Worm (Caenorhabditis elegans) whole organism, early embryonic: ENCODE measurements around the gene col-96.

Experiments used
- B0310.2 ChIP-seq: sonication (generic microtip); optimal IDR thresholded peaks from 2 replicates; lab custom pipeline; 2016; ENCODE audit warnings: mild to moderate bottlenecking, missing genetic modification characterization, missing compliant biosample characterization
- F13C5.2 ChIP-seq: sonication (generic microtip); optimal IDR thresholded peaks from 2 replicates; lab custom pipeline; 2017; ENCODE audit warnings: mild to moderate bottlenecking, missing genetic modification characterization, inconsistent platforms, missing compliant biosample characterization
- aly-1 ChIP-seq: sonication (generic microtip); optimal IDR thresholded peaks from 2 replicates; lab custom pipeline; 2016; ENCODE audit warnings: missing genetic modification characterization, missing compliant biosample characterization
- ama-1 ChIP-seq: fragments of 150-350 bp; optimal IDR thresholded peaks from 2 replicates; lab custom pipeline; 2014
- ceh-13 ChIP-seq: fragments of 200-800 bp; sonication (Bioruptor generic); optimal IDR thresholded peaks from 2 replicates; lab custom pipeline; 2018; ENCODE audit warnings: mild to moderate bottlenecking, missing genetic modification characterization, missing compliant biosample characterization
- ceh-36 ChIP-seq: sonication (generic microtip); optimal IDR thresholded peaks from 2 replicates; lab custom pipeline; 2016; ENCODE audit warnings: missing genetic modification characterization, inconsistent platforms, missing compliant biosample characterization
- ets-7 ChIP-seq: sonication (generic microtip); optimal IDR thresholded peaks from 2 replicates; lab custom pipeline; 2016; ENCODE audit warnings: missing genotype, missing genetic modification characterization, missing compliant biosample characterization
- flt-1 ChIP-seq: fragments of 200-800 bp; sonication (Bioruptor generic); IDR thresholded peaks from 2 replicates; pipeline ENCODE4 v1.3.6; 2022; ENCODE audit warnings: missing genetic modification characterization, missing compliant biosample characterization
- hmbx-1 ChIP-seq: sonication (generic microtip); optimal IDR thresholded peaks from 2 replicates; lab custom pipeline; 2016; ENCODE audit warnings: mild to moderate bottlenecking, missing genetic modification characterization, missing compliant biosample characterization
- hmg-4 ChIP-seq: fragments of 200-800 bp; sonication (Bioruptor generic); optimal IDR thresholded peaks from 2 replicates; lab custom pipeline; 2018; ENCODE audit warnings: mild to moderate bottlenecking, missing genetic modification characterization, missing compliant biosample characterization
- hnd-1 ChIP-seq: sonication (generic microtip); optimal IDR thresholded peaks from 2 replicates; lab custom pipeline; 2016; ENCODE audit warnings: missing genetic modification characterization, missing compliant biosample characterization
- pes-1 ChIP-seq: fragments of 200-800 bp; sonication (Bioruptor generic); IDR thresholded peaks from 2 replicates; pipeline ENCODE4 v1.3.6; 2022; ENCODE audit warnings: missing genetic modification reagents, missing genetic modification characterization, missing compliant biosample characterization
- scrt-1 ChIP-seq: fragments of 200-800 bp; sonication (Bioruptor generic); IDR thresholded peaks from 2 replicates; pipeline ENCODE4 v1.3.6; 2022; ENCODE audit warnings: missing genetic modification characterization, missing compliant biosample characterization
- sea-1 ChIP-seq: fragments of 200-800 bp; sonication (Bioruptor generic); conservative IDR thresholded peaks from 2 replicates; pipeline ENCODE4 v1.3.6; 2022; ENCODE audit warnings: missing genetic modification characterization, missing compliant biosample characterization
- tbx-11 ChIP-seq: fragments of 200-800 bp; sonication (Bioruptor generic); IDR thresholded peaks from 2 replicates; pipeline ENCODE4 v1.3.6; 2022; ENCODE audit warnings: missing genetic modification characterization, missing compliant biosample characterization
- tbx-37 ChIP-seq: fragments of 200-800 bp; sonication (Bioruptor generic); conservative IDR thresholded peaks from 2 replicates; pipeline ENCODE4 v1.3.6; 2022; ENCODE audit warnings: missing genetic modification reagents, missing genetic modification characterization, missing compliant biosample characterization
- tra-4 ChIP-seq: sonication (generic microtip); optimal IDR thresholded peaks from 2 replicates; lab custom pipeline; 2017; ENCODE audit warnings: missing genetic modification characterization, missing compliant biosample characterization

The col-96 gene

ce11 chrIII:11703776-11704093, 2.8 kb downstream of the col-96 start, which contains the start of gene col-95:
col-95 (plus strand) TSS chrIII:11703994.
- TF ChIP-seq hmbx-1 (tag; lab: Kevin White, UChicago) (no peak), ceh-36 (tag; lab: Kevin White, UChicago) (no peak), hnd-1 (no peak), tbx-11 (GFP tag; lab: Robert Waterston, UW) (no peak), tbx-37 (GFP tag; lab: Robert Waterston, UW) (no peak), pes-1 (no peak), aly-1 (tag; lab: Kevin White, UChicago) (no peak), ets-7 (tag; lab: Kevin White, UChicago) (no peak), ceh-13 (no peak), tra-4 (tag; lab: Kevin White, UChicago) (no peak), scrt-1 (no peak), ama-1 (no peak), sea-1 (GFP tag; lab: Robert Waterston, UW) (no peak), hmg-4 (GFP tag; lab: Kevin White, UChicago) (no peak), flt-1 (no peak), B0310.2 (tag; lab: Kevin White, UChicago) (no peak), F13C5.2 (no peak)

- TF ChIP-seq tbx-11 (GFP tag; lab: Robert Waterston, UW) (no peak), tbx-37 (GFP tag; lab: Robert Waterston, UW) (no peak), hmbx-1 (tag; lab: Kevin White, UChicago) (no peak), ama-1 (no peak), pes-1 (no peak), hnd-1 (no peak), scrt-1 (no peak), hmg-4 (GFP tag; lab: Kevin White, UChicago) (no peak)
These were observed 3.4 kb downstream of the col-96 start for ce11 chrIII:11703006-11703775.

- TF ChIP-seq tbx-11 (GFP tag; lab: Robert Waterston, UW) (0 out of 2 replicates have a peak, but pooled peaks have one; percentile 16), B0310.2 (tag; lab: Kevin White, UChicago) (peak; percentile 13), tbx-37 (GFP tag; lab: Robert Waterston, UW) (no peak)
These were observed 4.7 kb downstream of the col-96 start for ce11 chrIII:11701863-11702262.

- TF ChIP-seq ets-7 (tag; lab: Kevin White, UChicago) (no peak), F13C5.2 (no peak), aly-1 (tag; lab: Kevin White, UChicago) (no peak), tbx-11 (GFP tag; lab: Robert Waterston, UW) (no peak), hnd-1 (no peak), pes-1 (no peak), B0310.2 (tag; lab: Kevin White, UChicago) (no peak)
These were observed 6.6 kb downstream of the col-96 start, which contains the start of gene pqn-84 for ce11 chrIII:11699959-11700358. pqn-84 (plus strand) TSS chrIII:11700259.

ce11 chrIII:11698569-11698968, 8.0 kb downstream of the col-96 start, which contains the start of gene Y41C4A.7:
Y41C4A.7 (plus strand) TSS chrIII:11698869.
- TF ChIP-seq tbx-37 (GFP tag; lab: Robert Waterston, UW) (no peak), scrt-1 (no peak), hnd-1 (no peak), hmg-4 (GFP tag; lab: Kevin White, UChicago) (no peak), F13C5.2 (no peak), tbx-11 (GFP tag; lab: Robert Waterston, UW) (no peak), hmbx-1 (tag; lab: Kevin White, UChicago) (no peak), flt-1 (no peak), tra-4 (tag; lab: Kevin White, UChicago) (no peak), ceh-36 (tag; lab: Kevin White, UChicago) (no peak), ceh-13 (no peak), B0310.2 (tag; lab: Kevin White, UChicago) (no peak), ets-7 (tag; lab: Kevin White, UChicago) (no peak)

- TF ChIP-seq ets-7 (tag; lab: Kevin White, UChicago) (no peak), B0310.2 (tag; lab: Kevin White, UChicago) (no peak), tbx-11 (GFP tag; lab: Robert Waterston, UW) (no peak), pes-1 (no peak), ama-1 (no peak), hnd-1 (no peak), ceh-13 (no peak), hmg-4 (GFP tag; lab: Kevin White, UChicago) (no peak), tra-4 (tag; lab: Kevin White, UChicago) (no peak), aly-1 (tag; lab: Kevin White, UChicago) (no peak), sea-1 (GFP tag; lab: Robert Waterston, UW) (no peak), ceh-36 (tag; lab: Kevin White, UChicago) (no peak), F13C5.2 (no peak), hmbx-1 (tag; lab: Kevin White, UChicago) (no peak), tbx-37 (GFP tag; lab: Robert Waterston, UW) (no peak), flt-1 (no peak), scrt-1 (no peak)
These were observed 10.3 kb downstream of the col-96 start, which contains the start of gene Y41C4A.6 for ce11 chrIII:11696273-11696672. Y41C4A.6 (plus strand) TSS chrIII:11696573.

- TF ChIP-seq ama-1 (no peak), hmbx-1 (tag; lab: Kevin White, UChicago) (no peak), hnd-1 (no peak), ceh-36 (tag; lab: Kevin White, UChicago) (no peak), scrt-1 (no peak), ceh-13 (no peak), pes-1 (no peak), sea-1 (GFP tag; lab: Robert Waterston, UW) (no peak), tbx-37 (GFP tag; lab: Robert Waterston, UW) (no peak), hmg-4 (GFP tag; lab: Kevin White, UChicago) (no peak), tra-4 (tag; lab: Kevin White, UChicago) (no peak), aly-1 (tag; lab: Kevin White, UChicago) (no peak), B0310.2 (tag; lab: Kevin White, UChicago) (no peak), tbx-11 (GFP tag; lab: Robert Waterston, UW) (no peak), ets-7 (tag; lab: Kevin White, UChicago) (no peak)
These were observed 11.6 kb downstream of the col-96 start, which contains the start of gene Y41C4A.22 for ce11 chrIII:11694975-11695374. Y41C4A.22 (plus strand) TSS chrIII:11695275.
